Fruit fly (Drosophila melanogaster) Kc167 (cell line): ENCODE data around the gene CG17571.

Source experiments
- Myc ChIP-seq: fragments of >200 bp; optimal IDR thresholded peaks from 2 replicates; lab custom pipeline; 2017; ENCODE audit warnings: missing external identifiers
- Sin3A ChIP-seq: fragments of >200 bp; optimal IDR thresholded peaks from 2 replicates; lab custom pipeline; 2018; ENCODE audit warnings: missing external identifiers
- h ChIP-seq: fragments of >200 bp; optimal IDR thresholded peaks from 3 replicates; lab custom pipeline; 2018; ENCODE audit warnings: missing external identifiers
- insv ChIP-seq: fragments of >200 bp; optimal IDR thresholded peaks from 3 replicates; lab custom pipeline; 2018; ENCODE audit warnings: missing external identifiers
- psq ChIP-seq: fragments of >200 bp; optimal IDR thresholded peaks from 2 replicates; lab custom pipeline; 2017; ENCODE audit warnings: missing external identifiers
- ttk ChIP-seq: sonication (Bioruptor generic); optimal IDR thresholded peaks from 2 replicates; lab custom pipeline; 2017; ENCODE audit warnings: missing external identifiers

CG17571 gene

dm6 chr2L:20240171-20240570 is 16.8 kb downstream of the CG17571 start:
- TF ChIP-seq psq (no peak), insv (lab: Kevin White, UChicago) (no peak), ttk (lab: Kevin White, UChicago) (no peak), h (lab: Kevin White, UChicago) (no peak), Myc (lab: Kevin White, UChicago) (no peak), Sin3A (no peak)

dm6 chr2L:20229883-20230445 is 27.0 kb downstream of the CG17571 start:
- TF ChIP-seq ttk (lab: Kevin White, UChicago) (no peak), Sin3A (no peak), h (lab: Kevin White, UChicago) (no peak), psq (no peak), insv (lab: Kevin White, UChicago) (no peak), Myc (lab: Kevin White, UChicago) (no peak)

- TF ChIP-seq psq (no peak), Sin3A (no peak), insv (lab: Kevin White, UChicago) (no peak), ttk (lab: Kevin White, UChicago) (no peak), h (lab: Kevin White, UChicago) (no peak), Myc (lab: Kevin White, UChicago) (no peak)
These were observed 31.2 kb downstream of the CG17571 start for dm6 chr2L:20225833-20226232.

dm6 chr2L:20222940-20223727 is 33.9 kb downstream of the CG17571 start:
- TF ChIP-seq Sin3A: no peak
- no peak for TF ChIP-seq psq
- no peak for TF ChIP-seq h (lab: Kevin White, UChicago)
